Fruit fly (Drosophila melanogaster) whole organism, embryonic: ENCODE data around the gene foxo.
A peak's percentile ranks its signal among the peaks of the same experiment; 100 is the strongest.

Experiments used
- Atf6 ChIP-seq: fragments of 200-800 bp; sonication (Bioruptor generic); IDR thresholded peaks from 2 replicates; pipeline ENCODE4 v1.3.6; 2022; ENCODE audit warnings: missing biosample characterization, missing genetic modification characterization
- Blimp-1 ChIP-seq: fragments of 200-800 bp; sonication (Bioruptor generic); optimal IDR thresholded peaks from 3 replicates; lab custom pipeline; 2018; ENCODE audit warnings: missing biosample characterization, missing genetic modification characterization, mild to moderate bottlenecking, moderate library complexity, missing genetic modification reagents
- CG10979 ChIP-seq: fragments of 200-800 bp; sonication (Bioruptor generic); optimal IDR thresholded peaks from 2 replicates; lab custom pipeline; 2018; ENCODE audit warnings: missing biosample characterization, mild to moderate bottlenecking, missing genetic modification characterization, moderate library complexity
- CG11093 ChIP-seq: fragments of 200-800 bp; sonication (Bioruptor generic); IDR thresholded peaks from 3 replicates; pipeline ENCODE4 v1.3.6; 2022; ENCODE audit warnings: missing biosample characterization, missing genetic modification characterization
- CG12659 ChIP-seq: fragments of 200-800 bp; sonication (Bioruptor generic); optimal IDR thresholded peaks from 3 replicates; lab custom pipeline; 2017; ENCODE audit warnings: mild to moderate bottlenecking, missing biosample characterization, missing genetic modification reagents, missing genetic modification characterization
- CG12744 ChIP-seq: fragments of 200-800 bp; sonication (Bioruptor generic); optimal IDR thresholded peaks from 2 replicates; lab custom pipeline; 2016; ENCODE audit warnings: missing biosample characterization, missing genetic modification characterization
- CG14014 ChIP-seq: fragments of 200-800 bp; sonication (Bioruptor generic); IDR thresholded peaks from 2 replicates; pipeline ENCODE4 v1.3.6; 2022; ENCODE audit warnings: missing biosample characterization, missing genetic modification characterization
- CG15514 ChIP-seq: fragments of 200-800 bp; sonication (Bioruptor generic); optimal IDR thresholded peaks from 3 replicates; lab custom pipeline; 2017; ENCODE audit warnings: missing biosample characterization, missing genetic modification characterization, mild to moderate bottlenecking, moderate library complexity, missing genetic modification reagents
- CG16813 ChIP-seq: fragments of 200-800 bp; sonication (Bioruptor generic); IDR thresholded peaks from 3 replicates; pipeline ENCODE4 v1.3.6; 2022; ENCODE audit warnings: missing biosample characterization, missing genetic modification characterization; ENCODE audit not compliant: partially characterized antibody
- CG17361 ChIP-seq: fragments of 200-800 bp; sonication (Bioruptor generic); IDR thresholded peaks from 3 replicates; pipeline ENCODE4 v1.3.6; 2022; ENCODE audit warnings: missing biosample characterization, missing genetic modification characterization
- CG3163 ChIP-seq: fragments of 200-800 bp; sonication (Bioruptor generic); optimal IDR thresholded peaks from 3 replicates; lab custom pipeline; 2016; ENCODE audit warnings: missing biosample characterization, missing genetic modification characterization
- CG7372 ChIP-seq: fragments of 200-800 bp; sonication (Bioruptor generic); IDR thresholded peaks from 2 replicates; pipeline ENCODE4 v1.3.6; 2022; ENCODE audit warnings: missing biosample characterization, missing genetic modification characterization
- CG7556 ChIP-seq: fragments of 200-800 bp; sonication (Bioruptor generic); optimal IDR thresholded peaks from 2 replicates; lab custom pipeline; 2017; ENCODE audit warnings: missing biosample characterization, mild to moderate bottlenecking, missing genetic modification characterization
- CG7987 ChIP-seq: fragments of 200-800 bp; sonication (Bioruptor generic); optimal IDR thresholded peaks from 2 replicates; lab custom pipeline; 2018; ENCODE audit warnings: missing biosample characterization, mild to moderate bottlenecking, missing genetic modification characterization, moderate library complexity
- CG8478 ChIP-seq: fragments of >200 bp; optimal IDR thresholded peaks from 2 replicates; lab custom pipeline; 2018
- CG8924 ChIP-seq: fragments of 200-800 bp; optimal IDR thresholded peaks from 3 replicates; lab custom pipeline; 2019; ENCODE audit warnings: missing biosample characterization, mild to moderate bottlenecking, missing genetic modification characterization, moderate library complexity
- CG9797 ChIP-seq: fragments of 200-800 bp; sonication (Bioruptor generic); optimal IDR thresholded peaks from 3 replicates; lab custom pipeline; 2018; ENCODE audit warnings: missing biosample characterization, mild to moderate bottlenecking, missing genetic modification characterization
- D19B ChIP-seq: fragments of 200-800 bp; sonication (Bioruptor generic); optimal IDR thresholded peaks from 2 replicates; lab custom pipeline; 2017; ENCODE audit warnings: missing biosample characterization, mild to moderate bottlenecking, missing genetic modification characterization
- Deaf1 ChIP-seq: fragments of 200-800 bp; optimal IDR thresholded peaks from 3 replicates; lab custom pipeline; 2019; ENCODE audit warnings: missing biosample characterization, mild to moderate bottlenecking, missing genetic modification characterization, moderate library complexity
- E2f1 ChIP-seq: fragments of 200-800 bp; sonication (Bioruptor generic); IDR thresholded peaks from 2 replicates; pipeline ENCODE4 v1.3.6; 2022; ENCODE audit warnings: missing biosample characterization, missing genetic modification characterization
- Ets65A ChIP-seq: fragments of 200-800 bp; sonication (Bioruptor generic); peaks from one replicate; lab custom pipeline; 2016; ENCODE audit warnings: missing biosample characterization, missing genetic modification characterization
- HHEX ChIP-seq: fragments of 200-800 bp; sonication (Bioruptor generic); optimal IDR thresholded peaks from 3 replicates; lab custom pipeline; 2017; ENCODE audit warnings: missing biosample characterization, mild to moderate bottlenecking, missing genetic modification characterization, missing genetic modification reagents
- HLHmδ ChIP-seq: fragments of 200-800 bp; sonication (Bioruptor generic); optimal IDR thresholded peaks from 2 replicates; lab custom pipeline; 2018; ENCODE audit warnings: missing biosample characterization, mild to moderate bottlenecking, missing genetic modification characterization, moderate library complexity
- Hey ChIP-seq: fragments of 200-800 bp; sonication (Bioruptor generic); optimal IDR thresholded peaks from 3 replicates; lab custom pipeline; 2018; ENCODE audit warnings: missing biosample characterization, mild to moderate bottlenecking, missing genetic modification characterization
- Hmr ChIP-seq: fragments of 200-800 bp; sonication (Bioruptor generic); optimal IDR thresholded peaks from 3 replicates; lab custom pipeline; 2017; ENCODE audit warnings: mild to moderate bottlenecking, missing biosample characterization, missing genetic modification reagents, missing genetic modification characterization
- Med ChIP-seq: fragments of 200-800 bp; sonication (Bioruptor generic); peaks from one replicate; lab custom pipeline; 2016; ENCODE audit warnings: missing biosample characterization, missing genetic modification characterization, mild to moderate bottlenecking, inconsistent platforms, moderate library complexity
- NK7.1 ChIP-seq: fragments of 200-800 bp; sonication (Bioruptor generic); optimal IDR thresholded peaks from 3 replicates; lab custom pipeline; 2016; ENCODE audit warnings: missing biosample characterization, missing genetic modification characterization
- Neu2 ChIP-seq: fragments of 200-800 bp; sonication (Bioruptor generic); optimal IDR thresholded peaks from 3 replicates; lab custom pipeline; 2016; ENCODE audit warnings: missing biosample characterization, missing genetic modification characterization, borderline replicate concordance
- Nf-YC ChIP-seq: fragments of 200-800 bp; optimal IDR thresholded peaks from 3 replicates; lab custom pipeline; 2019; ENCODE audit warnings: missing biosample characterization, mild to moderate bottlenecking, missing genetic modification characterization, moderate library complexity
- Sox100B ChIP-seq: fragments of 200-800 bp; sonication (Bioruptor generic); optimal IDR thresholded peaks from 3 replicates; lab custom pipeline; 2018; ENCODE audit warnings: missing biosample characterization, mild to moderate bottlenecking, missing genetic modification characterization
- Tbp ChIP-seq: fragments of >200 bp; optimal IDR thresholded peaks from 2 replicates; lab custom pipeline; 2018; ENCODE audit warnings: missing biosample characterization, missing genetic modification characterization
- Usf ChIP-seq: fragments of 200-800 bp; sonication (Bioruptor generic); optimal IDR thresholded peaks from 2 replicates; lab custom pipeline; 2017; ENCODE audit warnings: missing genotype, missing biosample characterization, missing genetic modification characterization
- Xbp1 ChIP-seq: fragments of 200-800 bp; sonication (Bioruptor generic); optimal IDR thresholded peaks from 3 replicates; lab custom pipeline; 2016; ENCODE audit warnings: missing biosample characterization, mild to moderate bottlenecking, missing genetic modification characterization
- abd-A ChIP-seq: fragments of 200-800 bp; sonication (Bioruptor generic); optimal IDR thresholded peaks from 3 replicates; lab custom pipeline; 2019; ENCODE audit warnings: missing biosample characterization, mild to moderate bottlenecking, missing genetic modification characterization, moderate library complexity
- cg ChIP-seq: fragments of 200-800 bp; sonication (Bioruptor generic); optimal IDR thresholded peaks from 3 replicates; lab custom pipeline; 2019; ENCODE audit warnings: missing biosample characterization, mild to moderate bottlenecking, missing genetic modification characterization, moderate library complexity
- chinmo ChIP-seq: fragments of 200-800 bp; sonication (Bioruptor generic); IDR thresholded peaks from 4 replicates; pipeline ENCODE4 v1.3.6; 2022; ENCODE audit warnings: missing biosample characterization, missing genetic modification characterization; ENCODE audit not compliant: partially characterized antibody
- crol ChIP-seq: fragments of 200-800 bp; sonication (Bioruptor generic); IDR thresholded peaks from 2 replicates; pipeline ENCODE4 v1.3.6; 2022; ENCODE audit warnings: missing biosample characterization, missing genetic modification characterization
- dmrt99B ChIP-seq: fragments of 200-800 bp; sonication (Bioruptor generic); optimal IDR thresholded peaks from 2 replicates; lab custom pipeline; 2018; ENCODE audit warnings: missing biosample characterization, mild to moderate bottlenecking, missing genetic modification characterization, moderate library complexity
- ftz-f1 ChIP-seq: fragments of 200-800 bp; sonication (Bioruptor generic); optimal IDR thresholded peaks from 2 replicates; lab custom pipeline; 2016; ENCODE audit warnings: missing biosample characterization, missing genetic modification characterization
- gce ChIP-seq: fragments of 200-800 bp; sonication (Bioruptor generic); IDR thresholded peaks from 3 replicates; pipeline ENCODE4 v1.3.6; 2022; ENCODE audit warnings: missing biosample characterization, missing genetic modification characterization
- gsb ChIP-seq: fragments of 200-800 bp; sonication (Bioruptor generic); IDR thresholded peaks from 2 replicates; pipeline ENCODE4 v1.3.6; 2022; ENCODE audit warnings: missing biosample characterization, missing genetic modification characterization
- ken ChIP-seq: fragments of 200-800 bp; sonication (Bioruptor generic); IDR thresholded peaks from 3 replicates; pipeline ENCODE4 v1.3.6; 2022; ENCODE audit warnings: missing biosample characterization, missing genetic modification characterization
- pb ChIP-seq: fragments of 200-800 bp; sonication (Bioruptor generic); optimal IDR thresholded peaks from 3 replicates; lab custom pipeline; 2016; ENCODE audit warnings: missing biosample characterization, missing genetic modification characterization
- scrt ChIP-seq: fragments of 200-800 bp; sonication (Bioruptor generic); optimal IDR thresholded peaks from 2 replicates; lab custom pipeline; 2018; ENCODE audit warnings: missing biosample characterization, mild to moderate bottlenecking, missing genetic modification characterization, moderate library complexity
- sens ChIP-seq: fragments of 200-800 bp; sonication (Bioruptor generic); peaks from one replicate; lab custom pipeline; 2016; ENCODE audit warnings: missing biosample characterization, missing genetic modification characterization
- sima ChIP-seq: fragments of 200-800 bp; sonication (Bioruptor generic); optimal IDR thresholded peaks from 2 replicates; lab custom pipeline; 2016; ENCODE audit warnings: missing biosample characterization, missing genetic modification characterization
- sug ChIP-seq: fragments of 200-800 bp; optimal IDR thresholded peaks from 2 replicates; lab custom pipeline; 2019; ENCODE audit warnings: missing biosample characterization, mild to moderate bottlenecking, missing genetic modification characterization, moderate library complexity
- vvl ChIP-seq: fragments of 200-800 bp; sonication (Bioruptor generic); IDR thresholded peaks from 2 replicates; pipeline ENCODE4 v1.3.6; 2022; ENCODE audit warnings: missing biosample characterization, missing genetic modification characterization
- yki ChIP-seq: fragments of >200 bp; optimal IDR thresholded peaks from 3 replicates; lab custom pipeline; 2018
- zfh1 ChIP-seq: fragments of 200-800 bp; sonication (Bioruptor generic); IDR thresholded peaks from 3 replicates; pipeline ENCODE4 v1.3.6; 2022; ENCODE audit warnings: missing biosample characterization, missing genetic modification characterization

foxo gene

dm6 chr3R:14098527-14099109, 41.9 kb downstream of the foxo start (continued):
- TF ChIP-seq Hey (tag; lab: Kevin White, UChicago) (no peak), HLHmδ (GFP tag; lab: Kevin White, UChicago) (no peak), Hmr (GFP tag; lab: Kevin White, UChicago) (peak; percentile 33), gsb (GFP tag; lab: Robert Waterston, UW) (0 out of 2 replicates have a peak, but pooled peaks have one; percentile 19), Deaf1 (tag; lab: Kevin White, UChicago) (peak; percentile 28), pb (GFP tag; lab: Kevin White, UChicago) (peak; percentile 14), CG7987 (GFP tag; lab: Kevin White, UChicago) (peak; percentile 2), CG12659 (peak; percentile 16), CG7372 (GFP tag; lab: Robert Waterston, UW) (peak; percentile 54), sima (GFP tag; lab: Kevin White, UChicago) (no peak), Sox100B (GFP tag; lab: Kevin White, UChicago) (peak; percentile 18), Usf (no peak), CG7556 (GFP tag; lab: Kevin White, UChicago) (peak; percentile 53), Neu2 (GFP tag; lab: Kevin White, UChicago) (no peak), dmrt99B (tag; lab: Kevin White, UChicago) (peak; percentile 29), ken (GFP tag; lab: Robert Waterston, UW) (no peak), Nf-YC (no peak), D19B (GFP tag; lab: Kevin White, UChicago) (peak; percentile 69), gce (GFP tag; lab: Robert Waterston, UW) (no peak), yki (lab: Kevin White, UChicago) (no peak), cg (GFP tag; lab: Kevin White, UChicago) (peak; percentile 62), crol (GFP tag; lab: Robert Waterston, UW) (peak; percentile 86), CG10979 (peak; percentile 92), sug (tag; lab: Kevin White, UChicago) (peak; percentile 21), scrt (GFP tag; lab: Kevin White, UChicago) (peak; percentile 51), Med (GFP tag; lab: Kevin White, UChicago) (peak; percentile 68), CG17361 (0 out of 3 replicates have a peak, but pooled peaks have one; percentile 7), CG16813 (GFP tag; lab: Robert Waterston, UW) (0 out of 3 replicates have a peak, but pooled peaks have one; percentile 7), E2f1 (peak; percentile 8; the same call in 1 of the 2 replicates), Ets65A (GFP tag; lab: Kevin White, UChicago) (peak; percentile 8), Blimp-1 (GFP tag; lab: Kevin White, UChicago) (no peak), Xbp1 (GFP tag; lab: Kevin White, UChicago) (peak; percentile 5), NK7.1 (no peak), CG14014 (GFP tag; lab: Robert Waterston, UW) (peak; percentile 34; the same call in 1 of the 2 replicates), HHEX (GFP tag; lab: Kevin White, UChicago) (peak; percentile 10), Atf6 (0 out of 2 replicates have a peak, but pooled peaks have one; percentile 7), CG15514 (GFP tag; lab: Kevin White, UChicago) (no peak), abd-A (tag; lab: Kevin White, UChicago) (peak; percentile 51), CG3163 (peak; percentile 1), CG8478 (lab: Kevin White, UChicago) (no peak), zfh1 (GFP tag; lab: Robert Waterston, UW) (0 out of 3 replicates have a peak, but pooled peaks have one; percentile 45), ftz-f1 (GFP tag; lab: Kevin White, UChicago) (peak; percentile 68), CG8924 (tag; lab: Kevin White, UChicago) (peak; percentile 38), sens (peak; percentile 72), chinmo (GFP tag; lab: Robert Waterston, UW) (peak; percentile 75; the same call in 2 of the 4 replicates), CG11093 (GFP tag; lab: Robert Waterston, UW) (0 out of 3 replicates have a peak, but pooled peaks have one; percentile 27), vvl (peak; percentile 39), CG12744 (GFP tag; lab: Kevin White, UChicago) (peak; percentile 17), CG9797 (GFP tag; lab: Kevin White, UChicago) (no peak), Tbp (GFP tag; lab: Kevin White, UChicago) (no peak)
